Worm (Caenorhabditis elegans): ENCODE data around the gene flp-8.

flp-8 gene

ce11 chrX:14877691-14878090 is 3.5 kb upstream of the flp-8 start:
- no peak for TF ChIP-seq unc-62 (GFP tag; optimal IDR thresholded peaks at IDR 0.05)

ce11 chrX:14885855-14886254 is 4.6 kb downstream of the flp-8 start:
- TF ChIP-seq unc-62 (GFP tag; optimal IDR thresholded peaks at IDR 0.05): no peak

ce11 chrX:14888188-14888587 is 7.0 kb downstream of the flp-8 start, which contains the start of gene daf-6:
TSS of gene daf-6 (plus strand) at chrX:14888488.
- no peak for TF ChIP-seq unc-62 (GFP tag; optimal IDR thresholded peaks at IDR 0.05)

ce11 chrX:14894380-14894779 is 13.2 kb downstream of the flp-8 start:
- TF ChIP-seq unc-62 (GFP tag; optimal IDR thresholded peaks at IDR 0.05): no peak

- TF ChIP-seq unc-62 (GFP tag; optimal IDR thresholded peaks at IDR 0.05): no peak
These were observed 13.6 kb downstream of the flp-8 start, which contains the start of gene nac-1 for ce11 chrX:14894845-14895244. TSS of gene nac-1 (plus strand) at chrX:14895145.

- TF ChIP-seq unc-62 (GFP tag; optimal IDR thresholded peaks at IDR 0.05): no peak
These were observed 16.0 kb downstream of the flp-8 start for ce11 chrX:14897192-14897591.

ce11 chrX:14898205-14898604 is 17.0 kb downstream of the flp-8 start, which contains the start of gene lips-8:
TSS of gene lips-8 (plus strand) at chrX:14898505.
- TF ChIP-seq unc-62 (GFP tag; optimal IDR thresholded peaks at IDR 0.05): no peak

- TF ChIP-seq unc-62 (GFP tag; optimal IDR thresholded peaks at IDR 0.05): no peak
These were observed 19.3 kb downstream of the flp-8 start for ce11 chrX:14900487-14900886.

- TF ChIP-seq unc-62 (GFP tag; optimal IDR thresholded peaks at IDR 0.05): no peak
These were observed 22.2 kb downstream of the flp-8 start for ce11 chrX:14903424-14903823.

ce11 chrX:14905161-14905560 is 23.9 kb downstream of the flp-8 start, which contains the start of gene hex-5:
TSS of gene hex-5 (minus strand) at chrX:14905261.
- no peak for TF ChIP-seq unc-62 (GFP tag; optimal IDR thresholded peaks at IDR 0.05)

ce11 chrX:14907257-14907801 is 26.1 kb downstream of the flp-8 start:
- no peak for TF ChIP-seq unc-62 (GFP tag; optimal IDR thresholded peaks at IDR 0.05)

ce11 chrX:14910689-14911088 is 29.5 kb downstream of the flp-8 start:
- TF ChIP-seq unc-62 (GFP tag; optimal IDR thresholded peaks at IDR 0.05): no peak

- TF ChIP-seq unc-62 (GFP tag; optimal IDR thresholded peaks at IDR 0.05): no peak
These were observed 35.5 kb downstream of the flp-8 start for ce11 chrX:14916767-14917166.

- TF ChIP-seq unc-62 (GFP tag; optimal IDR thresholded peaks at IDR 0.05): no peak
These were observed 37.3 kb downstream of the flp-8 start, which contains the start of gene npr-40 for ce11 chrX:14918538-14918937. TSS of gene npr-40 (plus strand) at chrX:14918838.

ce11 chrX:14920880-14921279 is 39.7 kb downstream of the flp-8 start:
- no peak for TF ChIP-seq unc-62 (GFP tag; optimal IDR thresholded peaks at IDR 0.05)

- TF ChIP-seq unc-62 (GFP tag; optimal IDR thresholded peaks at IDR 0.05): no peak
These were observed 41.5 kb downstream of the flp-8 start for ce11 chrX:14922758-14923157.

ce11 chrX:14928854-14929253 is 47.6 kb downstream of the flp-8 start, which contains the start of gene ntr-2:
TSS of gene ntr-2 (minus strand) at chrX:14928954.
- no peak for TF ChIP-seq unc-62 (GFP tag; optimal IDR thresholded peaks at IDR 0.05)

ce11 chrX:14929512-14929911 is 48.3 kb downstream of the flp-8 start:
- no peak for TF ChIP-seq unc-62 (GFP tag; optimal IDR thresholded peaks at IDR 0.05)

Data from whole organism, dauer.